Worm (Caenorhabditis elegans): Measurements from ENCODE around the gene asg-2.

asg-2 gene

DNA sequence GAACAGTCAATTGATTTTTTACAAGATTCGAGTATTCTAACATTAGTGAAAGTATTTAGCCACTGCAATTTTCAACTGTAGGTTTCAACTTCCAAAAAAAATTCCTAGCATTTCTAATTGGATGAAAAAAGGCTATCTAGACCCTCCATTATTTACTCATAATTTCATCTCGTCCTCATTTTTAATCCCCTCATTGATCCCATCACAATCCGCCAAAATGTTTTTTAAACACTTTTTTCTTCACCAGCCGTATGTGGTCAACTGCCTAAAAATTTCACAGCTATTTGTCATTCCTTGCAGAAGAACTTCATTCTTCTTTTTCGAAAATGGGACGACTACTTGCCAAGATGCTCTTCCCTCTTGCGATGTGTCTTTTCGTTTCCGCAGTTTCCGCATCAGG lies 12.3 kb downstream of the asg-2 start, which contains the start of gene rig-3:
Gene rig-3 (plus strand): TSS at position 301 of the 400 bp plus-strand sequence.
- TF ChIP-seq C06A6.2 (GFP tag; conservative IDR thresholded peaks at IDR 0.05) (no peak), F37B4.10 (GFP tag; IDR thresholded peaks at IDR 0.05) (no peak), zim-3 (tag; optimal IDR thresholded peaks at IDR 0.05) (no peak)

DNA sequence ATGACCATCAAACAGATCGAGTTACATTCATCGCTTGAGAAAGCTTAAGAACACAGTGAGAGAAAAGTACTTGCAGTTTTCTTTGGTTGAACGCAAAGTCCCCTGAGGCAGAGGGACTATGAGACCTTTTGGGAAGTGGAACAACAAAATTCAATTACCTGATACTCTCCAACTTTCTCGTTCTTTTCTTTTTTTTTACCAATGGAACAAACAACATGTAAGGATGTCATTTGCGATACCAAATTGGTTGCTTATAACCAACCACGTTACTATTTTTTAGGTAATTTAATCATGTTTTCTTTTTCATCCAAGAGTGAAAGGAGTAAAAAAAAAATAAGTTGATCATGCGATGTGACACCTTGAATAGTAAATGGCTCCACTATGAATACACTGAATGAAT lies 15.7 kb downstream of the asg-2 start:
- TF ChIP-seq lin-54 (GFP tag; optimal IDR thresholded peaks at IDR 0.05): no peak
- no peak for TF ChIP-seq F55B11.4 (tag; optimal IDR thresholded peaks at IDR 0.05; ENCODE audit: borderline replicate concordance, insufficient read depth)
- no peak for TF ChIP-seq hlh-26 (GFP tag; conservative IDR thresholded peaks at IDR 0.05)
- no peak for TF ChIP-seq F52B5.7 (tag; optimal IDR thresholded peaks at IDR 0.05)
- no peak for TF ChIP-seq mxl-1 (tag; optimal IDR thresholded peaks at IDR 0.05)
- no peak for TF ChIP-seq fkh-3 (tag; optimal IDR thresholded peaks at IDR 0.05)
- no peak for TF ChIP-seq F10E7.11 (tag; optimal IDR thresholded peaks at IDR 0.05)
- no peak for TF ChIP-seq ztf-6 (GFP tag; IDR thresholded peaks at IDR 0.05)
- no peak for TF ChIP-seq nhr-80 (tag; optimal IDR thresholded peaks at IDR 0.05)

DNA sequence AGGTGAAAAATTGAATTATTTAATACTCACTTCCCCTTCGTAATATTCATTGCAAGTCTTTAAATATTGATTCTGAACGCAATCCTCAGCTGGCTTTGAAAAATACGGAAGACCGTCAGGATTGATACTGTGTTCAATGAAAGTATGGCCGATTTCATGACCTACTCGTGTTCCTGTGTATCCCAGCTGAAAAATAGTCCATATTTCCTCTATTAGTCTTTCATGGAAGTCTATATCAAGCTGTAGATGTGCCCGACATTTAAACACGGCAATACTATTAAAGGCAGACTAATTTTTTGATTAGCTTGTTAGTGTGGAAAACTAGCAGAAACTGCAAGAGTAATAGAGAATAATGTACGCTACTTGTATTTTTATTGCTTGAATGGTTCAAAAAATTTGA lies 20.5 kb downstream of the asg-2 start:
- no peak for TF ChIP-seq F23B12.7 (tag; optimal IDR thresholded peaks at IDR 0.05; ENCODE audit: insufficient read depth)
- TF ChIP-seq ccch-3 (GFP tag; optimal IDR thresholded peaks at IDR 0.05): no peak
- TF ChIP-seq T07F8.4 (tag; optimal IDR thresholded peaks at IDR 0.05): no peak
- no peak for TF ChIP-seq nfya-1 (tag; optimal IDR thresholded peaks at IDR 0.05; ENCODE audit: borderline replicate concordance, insufficient read depth)
- no peak for TF ChIP-seq hlh-26 (GFP tag; conservative IDR thresholded peaks at IDR 0.05)
- no peak for TF ChIP-seq ceh-91 (GFP tag; IDR thresholded peaks at IDR 0.05)
- TF ChIP-seq B0261.1 (tag; optimal IDR thresholded peaks at IDR 0.05): no peak
- no peak for TF ChIP-seq akir-1 (GFP tag; optimal IDR thresholded peaks at IDR 0.05)
- no peak for TF ChIP-seq ceh-40 (GFP tag; IDR thresholded peaks at IDR 0.05)
- no peak for TF ChIP-seq lir-1 (GFP tag; conservative IDR thresholded peaks at IDR 0.05)
- no peak for TF ChIP-seq ztf-28 (GFP tag; IDR thresholded peaks at IDR 0.05)
- no peak for TF ChIP-seq attf-6 (GFP tag; IDR thresholded peaks at IDR 0.05)
- TF ChIP-seq sea-2 (GFP tag; IDR thresholded peaks at IDR 0.05): no peak
- TF ChIP-seq unc-130 (GFP tag; optimal IDR thresholded peaks at IDR 0.05): no peak
- no peak for TF ChIP-seq madf-10 (tag; optimal IDR thresholded peaks at IDR 0.05)
- TF ChIP-seq hrde-1 (tag; optimal IDR thresholded peaks at IDR 0.05; ENCODE audit: borderline replicate concordance): no peak

DNA sequence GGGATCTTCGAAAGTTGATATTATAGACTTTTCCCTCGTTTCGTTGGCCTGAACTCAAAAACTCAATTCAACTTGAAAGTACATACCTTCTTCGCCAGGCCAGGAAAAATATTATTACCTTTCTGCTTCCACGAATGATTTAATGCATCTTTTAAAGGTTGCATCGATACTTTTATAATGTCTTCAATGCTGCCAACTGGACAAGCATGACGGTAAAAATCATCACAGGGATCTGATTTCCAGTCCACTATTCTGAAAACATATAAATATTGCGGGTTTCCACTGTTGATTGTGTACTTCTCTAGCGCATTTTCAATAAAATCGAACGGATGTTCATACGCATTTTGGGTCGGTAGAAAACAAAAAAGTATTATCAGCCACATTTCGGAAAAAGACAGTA lies 22.0 kb downstream of the asg-2 start, which contains the start of gene nep-4:
Gene nep-4 (minus strand): TSS at position 393 of the 400 bp plus-strand sequence.
- TF ChIP-seq athp-1 (tag; optimal IDR thresholded peaks at IDR 0.05) (no peak), hlh-26 (GFP tag; conservative IDR thresholded peaks at IDR 0.05) (no peak), F10E7.11 (tag; optimal IDR thresholded peaks at IDR 0.05) (no peak), lsl-1 (GFP tag; optimal IDR thresholded peaks at IDR 0.05) (no peak), B0019.2 (GFP tag; conservative IDR thresholded peaks at IDR 0.05) (no peak), lin-54 (GFP tag; optimal IDR thresholded peaks at IDR 0.05) (no peak), somi-1 (GFP tag; optimal IDR thresholded peaks at IDR 0.05) (no peak), madf-6 (GFP tag; IDR thresholded peaks at IDR 0.05) (no peak), bed-1 (GFP tag; IDR thresholded peaks at IDR 0.05) (no peak), hrde-1 (tag; optimal IDR thresholded peaks at IDR 0.05; ENCODE audit: borderline replicate concordance) (no peak), egl-44 (GFP tag; IDR thresholded peaks at IDR 0.05) (no peak), rpc-1 (optimal IDR thresholded peaks at IDR 0.05) (no peak), rpc-1 (tag; optimal IDR thresholded peaks at IDR 0.05) (no peak)

Data from whole organism, young adult.